Worm (Caenorhabditis elegans) whole organism, late embryonic: Measurements from ENCODE around the gene ver-3.

Experiments used
- T23F11.4 ChIP-seq: fragments of 200-800 bp; sonication (Bioruptor generic); optimal IDR thresholded peaks from 2 replicates; lab custom pipeline; 2018; ENCODE audit warnings: mild to moderate bottlenecking, missing genetic modification characterization, missing compliant biosample characterization
- ets-4 ChIP-seq: sonication (generic microtip); optimal IDR thresholded peaks from 2 replicates; lab custom pipeline; 2016; ENCODE audit warnings: missing genetic modification characterization, missing compliant biosample characterization
- fkh-10 ChIP-seq: fragments of 150-350 bp; optimal IDR thresholded peaks from 2 replicates; lab custom pipeline; 2014; ENCODE audit warnings: missing biosample characterization, missing genetic modification reagents, missing genetic modification characterization
- hlh-30 ChIP-seq: sonication (generic microtip); optimal IDR thresholded peaks from 2 replicates; lab custom pipeline; 2017; ENCODE audit warnings: antibody characterized with exemption, missing genetic modification characterization, missing compliant biosample characterization; ENCODE audit not compliant: insufficient read depth
- pqm-1 ChIP-seq: sonication (generic microtip); optimal IDR thresholded peaks from 2 replicates; lab custom pipeline; 2016; ENCODE audit warnings: missing genetic modification characterization, missing compliant biosample characterization

- TF ChIP-seq T23F11.4: no peak
- TF ChIP-seq pqm-1 (tag; lab: Kevin White, UChicago): no peak
- no peak for TF ChIP-seq fkh-10 (GFP tag; lab: Kevin White, UChicago)
- TF ChIP-seq ets-4 (tag; lab: Kevin White, UChicago): no peak
- no peak for TF ChIP-seq hlh-30 (tag; lab: Kevin White, UChicago)
Observed at ce11 chrX:10966251-10966650, 26.0 kb upstream of the ver-3 start, which contains the start of gene lge-1.
